Fruit fly (Drosophila melanogaster): ENCODE results near the gene CG14346.

DNA sequence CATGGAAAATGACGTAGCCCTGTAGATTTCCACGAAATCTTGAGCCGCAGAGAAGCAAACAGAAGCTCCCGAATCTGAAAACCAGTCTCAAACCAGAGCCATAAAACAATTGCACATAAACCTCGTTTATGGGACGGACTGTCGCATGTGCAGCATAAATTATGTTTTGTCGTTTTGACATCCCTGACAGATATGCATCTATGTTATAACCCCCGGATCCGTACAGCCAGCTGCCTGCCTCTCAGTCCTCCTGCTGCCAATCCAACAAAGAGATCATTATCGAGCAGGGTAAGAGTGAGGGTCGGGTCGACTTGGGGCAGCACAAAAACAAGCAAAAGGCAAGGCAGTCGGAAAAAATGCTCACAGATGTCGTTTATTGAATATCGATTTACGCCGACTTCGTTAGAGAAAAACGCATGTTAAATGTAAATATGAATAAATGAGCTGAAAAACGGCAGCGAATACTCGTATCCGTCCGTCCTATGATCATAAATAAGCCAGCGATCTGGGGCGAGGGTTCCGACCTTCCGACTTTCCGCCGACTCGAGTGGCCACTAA, 37.2 kb downstream of the CG14346 start:
- TF ChIP-seq CG2120 (GFP tag; optimal IDR thresholded peaks at IDR 0.05) (no peak), psq (GFP tag; optimal IDR thresholded peaks at IDR 0.05) (no peak), CG15601 (tag; optimal IDR thresholded peaks at IDR 0.05) (no peak), Sin3A (optimal IDR thresholded peaks at IDR 0.05) (no peak), tgo (GFP tag; IDR thresholded peaks at IDR 0.05) (no peak), Meics (GFP tag; optimal IDR thresholded peaks at IDR 0.05) (no peak), CG4820 (GFP tag; optimal IDR thresholded peaks at IDR 0.05) (no peak), CG4360 (GFP tag; IDR thresholded peaks at IDR 0.05) (no peak), dati (GFP tag; IDR thresholded peaks at IDR 0.05) (no peak), Hsf (GFP tag; optimal IDR thresholded peaks at IDR 0.05) (no peak)

Data from whole organism, embryonic.